Fruit fly (Drosophila melanogaster) ovary, adult (tissue): ENCODE measurements around the gene CG3902.
A peak's percentile ranks its signal among the peaks of the same experiment; 100 is the strongest.

Experiments used
- CG17801 ChIP-seq: fragments of 200-800 bp; optimal IDR thresholded peaks from 2 replicates; lab custom pipeline; 2019; ENCODE audit warnings: missing biosample characterization, mild to moderate bottlenecking, missing genetic modification characterization, moderate library complexity; ENCODE audit not compliant: partially characterized antibody

Gene CG3902

DNA sequence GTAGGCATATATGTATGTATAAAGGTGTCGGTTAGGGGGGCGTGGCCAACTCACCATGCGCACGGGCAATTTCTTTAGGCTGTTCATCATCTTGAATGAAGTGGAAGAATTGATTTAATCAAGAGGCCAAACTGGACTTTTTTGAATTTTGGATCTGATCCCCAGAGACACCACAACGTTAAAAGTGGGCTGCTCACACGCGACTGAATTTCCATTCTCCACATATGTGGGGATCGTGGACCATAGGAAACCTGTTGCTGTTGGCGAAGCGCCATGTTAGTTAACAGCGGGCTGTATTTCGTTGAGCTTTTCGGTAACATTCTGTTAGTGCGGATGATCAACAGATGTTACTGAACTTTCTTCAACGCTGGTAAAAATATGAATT, at the start of gene CG3902:
Gene CG3902 (minus strand): TSS at position 208 of the 385 bp plus-strand sequence.
- peak; percentile 51 for TF ChIP-seq CG17801 (GFP tag; lab: Kevin White, UChicago)

DNA sequence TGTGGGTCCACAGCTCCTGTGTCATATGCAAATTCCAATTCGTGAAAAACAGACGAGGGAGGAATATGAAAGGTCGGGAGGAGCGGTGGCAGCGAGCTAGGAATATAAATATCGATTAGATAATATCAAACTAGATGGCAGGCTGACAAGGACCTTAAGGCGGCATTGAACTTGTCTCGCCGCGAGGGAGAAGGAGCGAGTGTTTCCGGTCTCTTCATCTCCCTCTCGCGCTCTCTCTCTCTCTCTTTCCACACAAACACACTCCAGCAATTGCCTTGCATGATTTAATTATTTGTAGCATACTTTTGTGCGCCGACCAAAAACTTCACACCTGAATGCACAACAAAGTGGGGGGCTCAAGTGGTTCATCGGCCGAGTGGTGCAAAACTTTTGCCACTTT, 48.9 kb upstream of the CG3902 start:
- TF ChIP-seq CG17801 (GFP tag; lab: Kevin White, UChicago), result no peak

DNA sequence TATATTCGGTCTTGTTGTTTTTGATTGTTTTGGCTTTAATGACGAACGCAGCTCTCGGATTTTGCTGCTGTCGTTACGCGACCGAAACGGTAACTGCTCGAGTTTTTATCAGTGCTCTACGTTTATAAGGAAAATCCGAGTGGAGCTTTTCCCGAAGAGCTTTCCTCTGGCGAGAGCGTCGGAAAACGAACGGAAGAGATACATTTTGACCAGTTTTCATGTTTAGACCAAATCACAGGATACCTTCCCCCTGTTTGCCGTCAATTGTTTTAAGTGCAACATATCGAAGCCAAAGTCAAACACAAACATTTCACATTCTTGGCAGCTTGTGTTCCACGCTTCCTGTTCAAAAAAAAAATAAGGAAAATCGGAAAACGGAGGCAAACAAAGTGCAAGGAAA, 47.8 kb upstream of the CG3902 start, which contains the start of gene CG32204:
Gene CG32204 (minus strand): TSS at position 101 of the 400 bp plus-strand sequence.
- TF ChIP-seq CG17801 (GFP tag; lab: Kevin White, UChicago), result no peak

DNA sequence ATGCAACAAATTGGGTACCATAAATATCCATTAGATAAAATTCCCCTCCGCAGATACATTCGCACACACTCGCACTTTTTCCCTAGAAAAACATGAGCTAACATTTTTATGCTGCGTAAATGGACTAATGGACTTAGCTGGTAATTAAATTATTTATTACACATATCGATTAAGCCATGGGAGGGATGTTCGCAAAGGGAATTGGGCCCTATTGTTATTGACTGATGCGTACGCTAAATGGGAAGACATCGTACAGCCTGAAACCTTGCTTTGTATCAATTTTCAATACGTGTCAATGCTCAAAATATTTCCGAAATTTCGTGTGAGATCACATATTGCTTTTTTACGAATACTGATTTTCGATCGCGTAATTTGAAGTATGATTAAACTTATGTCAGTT, 26.7 kb upstream of the CG3902 start, which contains the start of gene CG43049:
Gene CG43049 (plus strand): TSS at position 301 of the 400 bp plus-strand sequence.
- no peak for TF ChIP-seq CG17801 (GFP tag; lab: Kevin White, UChicago)

DNA sequence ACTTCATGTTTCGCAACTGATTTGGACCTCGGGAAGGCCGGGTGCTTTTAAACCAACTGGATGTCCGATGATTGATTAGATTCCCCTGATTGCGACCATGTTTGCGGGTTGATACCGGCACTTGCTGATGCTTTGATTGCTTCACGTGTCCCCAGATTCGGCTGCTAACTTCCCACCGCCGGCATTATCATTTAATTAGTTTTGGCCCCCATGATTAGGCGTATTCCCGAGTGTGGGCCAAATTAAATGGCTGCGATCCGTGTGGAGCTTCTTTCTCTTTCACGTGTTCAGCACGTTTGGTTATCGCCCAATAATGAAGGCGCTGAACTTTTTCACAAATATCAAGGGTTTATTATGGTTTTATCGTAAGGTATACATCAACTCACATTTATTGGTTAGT, 24.0 kb upstream of the CG3902 start, which contains the start of gene CG3819:
Gene CG3819 (minus strand): TSS at position 23 of the 400 bp plus-strand sequence.
- TF ChIP-seq CG17801 (GFP tag; lab: Kevin White, UChicago), result no peak

DNA sequence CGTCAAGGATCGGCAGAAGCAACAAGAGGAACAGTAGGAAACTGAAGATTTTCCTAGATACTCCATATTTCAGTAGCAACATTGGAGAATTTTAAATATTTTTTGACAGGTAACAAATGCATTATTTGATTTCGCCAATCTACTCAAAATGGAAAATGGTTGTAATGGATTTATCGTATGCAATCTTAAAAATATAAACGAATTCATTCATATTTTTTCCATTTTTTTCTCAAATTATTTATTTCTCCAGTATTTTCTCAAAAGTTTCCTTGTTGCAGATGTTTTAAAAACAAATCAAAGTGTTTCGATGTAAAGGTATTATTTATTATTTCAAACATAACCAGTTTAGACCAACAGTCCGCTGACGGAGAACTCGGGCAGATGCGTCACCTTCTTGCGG, 22.1 kb upstream of the CG3902 start, which contains the start of gene CG18223:
Gene CG18223 (minus strand): TSS at position 101 of the 400 bp plus-strand sequence.
- TF ChIP-seq CG17801 (GFP tag; lab: Kevin White, UChicago), result no peak

DNA sequence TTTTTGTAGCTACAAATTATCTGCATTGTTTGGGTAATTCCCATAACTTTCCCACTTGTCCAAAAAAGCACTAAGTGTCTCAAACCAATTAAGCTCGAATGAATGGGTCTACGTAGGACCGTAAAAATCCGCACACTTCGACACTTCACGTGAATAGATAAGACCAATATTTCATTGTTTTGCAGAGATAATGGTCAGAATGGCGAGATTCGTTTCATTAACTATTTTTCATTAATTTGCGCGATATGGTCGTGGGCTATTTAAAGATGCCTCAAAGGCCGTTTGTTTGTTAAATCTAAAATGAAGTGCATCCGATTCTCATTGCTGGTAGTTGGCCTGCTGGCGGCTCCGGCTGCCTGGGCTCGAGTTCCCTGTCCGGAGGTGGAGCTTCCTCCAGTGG, 19.2 kb upstream of the CG3902 start, which contains the start of gene CG6839:
Gene CG6839 (plus strand): TSS at position 301 of the 400 bp plus-strand sequence.
- no peak for TF ChIP-seq CG17801 (GFP tag; lab: Kevin White, UChicago)

DNA sequence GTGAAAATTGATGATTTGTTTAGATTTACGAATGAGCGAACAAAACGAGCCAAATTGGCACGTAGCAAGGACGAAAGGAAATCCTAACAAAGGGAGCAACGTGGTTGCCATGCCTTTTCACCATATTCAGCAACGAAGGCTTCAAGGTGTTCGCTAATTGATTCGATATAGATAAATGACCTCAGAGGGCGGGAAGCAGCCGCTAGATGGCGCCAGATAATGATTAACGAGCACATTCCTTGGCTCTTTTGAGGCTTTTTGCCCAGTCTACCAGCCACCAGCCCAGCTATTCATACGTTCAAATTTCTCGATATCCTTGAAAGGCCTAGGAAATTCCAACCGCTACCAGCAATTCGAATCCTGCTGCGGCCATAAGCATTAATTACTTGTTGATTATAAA, 18.4 kb upstream of the CG3902 start:
- no peak for TF ChIP-seq CG17801 (GFP tag; lab: Kevin White, UChicago)

DNA sequence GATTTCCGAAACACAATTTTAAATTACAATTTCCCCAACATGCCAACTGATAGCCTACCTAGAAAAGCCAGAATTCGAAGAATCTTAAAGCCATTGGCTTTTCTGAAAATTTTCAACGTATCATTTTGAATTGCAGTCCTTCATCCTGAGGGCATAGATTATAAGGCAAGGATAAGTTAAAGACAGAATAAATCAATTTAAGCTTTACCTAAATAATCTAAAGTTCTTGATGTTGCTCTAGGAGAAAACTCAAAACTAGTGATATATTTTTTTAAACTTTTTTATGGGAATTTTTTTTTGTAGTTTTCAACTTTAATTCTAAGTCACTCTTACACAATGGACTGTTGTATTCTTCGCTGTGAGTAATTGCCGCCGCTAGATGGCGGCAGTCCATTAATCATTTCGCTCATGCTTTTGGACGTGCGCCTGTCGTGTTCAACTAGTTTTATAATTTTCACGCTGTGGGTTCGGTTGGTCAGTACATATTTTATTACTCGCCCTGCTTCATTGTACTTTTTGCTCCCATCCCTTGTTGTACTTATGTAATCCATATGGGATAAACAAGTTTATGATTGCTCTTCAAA, 16.1 kb upstream of the CG3902 start, which contains the start of gene COX6AL2:
Gene COX6AL2 (minus strand): TSS at position 51 of the 584 bp plus-strand sequence.
- no peak for TF ChIP-seq CG17801 (GFP tag; lab: Kevin White, UChicago)

DNA sequence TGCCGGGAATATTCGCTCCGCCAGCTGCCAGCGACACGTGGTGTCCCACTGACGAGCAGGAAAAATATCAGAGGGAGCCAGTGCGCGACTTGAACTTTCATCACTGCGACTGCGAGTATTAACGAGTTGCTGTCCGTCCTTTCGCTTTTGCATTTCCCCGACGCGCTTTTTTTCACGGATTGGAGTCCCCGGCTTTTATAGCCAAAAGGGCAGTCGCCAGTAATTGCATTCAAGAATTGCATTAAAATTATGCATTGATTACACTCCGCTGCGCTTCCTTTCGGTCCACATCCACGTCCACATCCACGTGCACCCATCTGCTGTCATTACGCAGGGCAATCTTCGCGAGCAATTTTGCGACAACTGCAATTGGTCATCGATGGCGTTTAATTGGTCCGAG, 13.0 kb upstream of the CG3902 start, which contains the start of gene Ir75d:
Gene Ir75d (minus strand): TSS at position 101 of the 400 bp plus-strand sequence.
- no peak for TF ChIP-seq CG17801 (GFP tag; lab: Kevin White, UChicago)

DNA sequence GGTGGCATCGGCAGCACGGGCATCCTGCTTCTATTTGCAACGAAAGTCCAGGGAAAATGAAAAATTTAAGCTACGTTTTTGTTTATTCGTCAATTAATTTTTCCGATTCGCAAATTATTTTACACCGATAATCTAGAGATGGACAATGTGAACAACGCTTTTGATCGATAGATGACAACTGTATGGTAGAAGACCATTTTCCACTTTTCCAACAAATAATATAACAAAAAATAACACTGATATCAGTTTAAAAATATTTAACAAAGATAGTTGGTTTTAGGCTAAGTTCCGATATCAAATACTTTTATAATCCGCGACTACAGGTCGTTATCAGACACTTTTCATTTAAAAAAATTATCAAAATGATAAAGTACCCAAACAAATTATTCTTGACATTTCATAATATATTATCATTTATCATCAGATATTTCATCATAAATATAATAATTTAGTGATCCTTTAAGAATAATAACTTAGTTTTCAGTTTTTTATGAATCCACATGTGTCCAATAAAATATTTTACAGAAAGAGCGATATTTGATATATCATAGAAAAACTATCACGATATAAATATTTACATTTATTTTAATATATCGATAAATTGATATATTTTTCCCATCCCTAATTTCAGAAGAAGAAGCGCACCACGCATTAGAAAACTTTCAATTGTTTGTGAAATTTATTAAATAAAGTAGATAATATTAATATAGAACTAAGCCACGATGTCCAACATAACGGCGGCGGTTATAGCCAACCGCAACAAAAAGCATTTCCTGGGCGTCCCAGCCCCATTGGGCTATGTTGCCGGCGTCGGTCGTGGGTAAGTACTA, 6.9 kb upstream of the CG3902 start, which contains the start of the genes CSN1b and Prp6:
Gene CSN1b (minus strand): TSS at position 159 of the 830 bp plus-strand sequence.
Gene Prp6 (plus strand): TSS at position 601 of the 830 bp plus-strand sequence.
- TF ChIP-seq CG17801 (GFP tag; lab: Kevin White, UChicago), result no peak

DNA sequence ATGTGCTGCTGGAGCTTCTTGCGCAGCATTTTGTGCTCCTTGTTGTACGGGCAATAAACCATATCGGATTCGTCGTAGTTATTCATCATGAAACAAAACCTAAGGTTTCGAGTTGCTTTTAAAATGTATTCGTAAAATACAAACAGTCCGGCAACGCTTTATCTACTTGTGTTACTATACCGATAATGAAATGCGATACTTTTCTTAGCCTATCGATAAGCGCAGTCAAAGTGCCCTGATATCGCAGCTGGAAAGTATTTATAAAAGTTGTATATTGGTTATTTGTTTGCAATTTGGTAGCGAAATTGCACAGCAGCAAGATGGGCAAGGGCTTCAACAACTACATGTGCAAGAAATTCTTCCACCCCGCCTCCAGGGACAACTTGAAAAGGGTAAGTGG, 3.3 kb upstream of the CG3902 start, which contains the start of the genes arx and CG6843:
Gene arx (minus strand): TSS at position 144 of the 400 bp plus-strand sequence.
Gene CG6843 (plus strand): TSS at position 184 of the 400 bp plus-strand sequence.
- TF ChIP-seq CG17801 (GFP tag; lab: Kevin White, UChicago), result no peak

DNA sequence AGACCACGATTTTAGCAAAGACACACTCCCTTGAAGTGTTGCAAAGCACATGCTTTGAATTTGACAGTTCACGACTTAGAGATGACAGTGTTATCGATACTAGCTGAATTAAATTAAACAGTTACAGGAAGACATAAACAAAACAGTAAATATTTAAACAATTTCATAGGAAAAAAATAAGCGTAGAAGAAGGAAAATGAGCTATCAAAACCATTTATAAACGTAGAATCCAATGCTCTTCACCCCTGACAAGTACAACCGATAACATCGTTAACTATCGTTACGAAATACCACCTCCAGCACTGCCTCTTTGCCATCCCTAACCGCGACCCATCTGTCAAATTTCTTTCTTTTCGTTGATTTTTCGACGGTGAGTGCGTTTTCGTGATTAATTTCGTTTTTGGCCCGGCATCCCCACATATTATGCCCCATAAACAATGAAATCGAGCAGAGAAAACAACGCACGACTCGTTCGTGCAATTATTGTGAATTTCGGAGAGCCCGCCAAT, 731 bp upstream of the CG3902 start, which contains the start of gene RpL26:
Gene RpL26 (plus strand): TSS at position 106 of the 509 bp plus-strand sequence.
- TF ChIP-seq CG17801 (GFP tag; lab: Kevin White, UChicago), result peak; percentile 78

DNA sequence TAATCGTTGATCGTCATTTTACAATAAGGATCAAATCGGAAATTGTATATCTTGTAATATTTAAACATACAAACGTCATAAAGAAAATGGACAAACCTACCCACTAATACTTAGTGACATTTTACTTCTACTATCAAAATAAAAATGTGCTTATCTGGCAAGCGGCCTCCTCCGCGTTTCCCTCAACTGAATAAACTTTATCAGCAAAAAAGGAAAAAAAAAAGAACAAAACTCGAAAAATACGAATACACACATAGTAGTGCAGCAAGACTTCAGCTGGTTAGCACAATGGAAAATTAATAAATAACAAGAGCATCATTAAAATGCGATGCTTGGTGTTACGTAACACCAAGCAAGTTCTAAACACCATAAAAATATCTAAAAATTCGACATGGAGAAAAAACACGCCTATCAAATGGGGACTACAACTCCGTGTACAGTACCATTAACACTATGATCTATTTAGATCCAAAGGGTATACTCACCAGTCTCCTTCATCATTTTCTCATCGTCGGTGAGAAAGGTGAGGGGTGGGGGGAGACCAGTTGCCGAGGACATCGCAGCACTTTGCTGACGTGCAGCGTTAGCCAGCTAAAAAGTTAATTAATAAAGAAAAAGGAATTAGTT, 521 bp downstream of the CG3902 start:
- peak; percentile 3 for TF ChIP-seq CG17801 (GFP tag; lab: Kevin White, UChicago)
